Worm (Caenorhabditis elegans): ENCODE results near the gene W02D7.12.

Gene W02D7.12

DNA sequence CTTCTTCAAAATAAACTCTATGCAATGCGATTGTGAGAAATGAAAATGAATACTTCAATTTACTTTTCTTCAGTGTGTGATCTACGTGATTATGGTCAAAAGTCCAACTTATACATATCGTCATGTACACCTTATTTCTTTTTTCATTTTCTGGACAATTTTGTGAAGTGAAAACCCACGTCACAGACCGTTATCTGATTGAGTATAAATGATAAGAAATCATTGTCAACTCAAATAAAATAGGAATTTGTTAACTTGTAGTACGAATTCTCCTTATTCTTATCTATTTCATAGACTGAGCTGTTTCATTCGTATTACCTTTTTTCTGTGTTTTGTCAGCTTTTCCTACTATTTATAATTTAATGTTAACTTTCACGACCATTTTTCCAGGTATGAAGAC is 39.3 kb upstream of the W02D7.12 start, which contains the start of gene asp-5:
TSS of gene asp-5 (plus strand) at position 391 of the 400 bp plus-strand sequence.
- TF ChIP-seq pqm-1 (tag; optimal IDR thresholded peaks at IDR 0.05) = peak; percentile 87
- TF ChIP-seq elt-2 (tag; optimal IDR thresholded peaks at IDR 0.05) = peak; percentile 89
- TF ChIP-seq jun-1 (tag; optimal IDR thresholded peaks at IDR 0.05) = no peak

DNA sequence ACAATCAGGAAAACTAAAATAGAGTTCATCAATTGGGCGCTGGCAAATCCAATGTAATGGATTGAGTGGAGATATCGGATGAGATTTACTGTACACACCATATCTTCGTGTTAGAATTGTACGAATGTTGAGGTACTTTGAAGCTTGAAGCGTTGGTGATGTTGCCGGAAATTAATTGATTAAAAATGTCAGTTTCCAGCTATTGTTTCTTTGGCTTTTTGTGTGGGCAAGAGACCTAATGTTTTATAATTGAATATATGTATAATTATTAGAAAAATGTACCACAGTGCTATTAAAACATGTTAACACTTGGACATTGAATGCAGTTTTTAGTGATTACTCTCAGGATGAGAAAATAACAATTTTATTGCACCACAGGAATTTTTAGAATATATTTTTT is 32.5 kb upstream of the W02D7.12 start, which contains the start of gene str-136:
TSS of gene str-136 (minus strand) at position 101 of the 400 bp plus-strand sequence.
- TF ChIP-seq R02D3.7 (tag; optimal IDR thresholded peaks at IDR 0.05) (no peak), mml-1 (tag; optimal IDR thresholded peaks at IDR 0.05) (no peak), nhr-28 (tag; optimal IDR thresholded peaks at IDR 0.05) (no peak), mdl-1 (tag; optimal IDR thresholded peaks at IDR 0.05) (no peak), nhr-23 (tag; optimal IDR thresholded peaks at IDR 0.05) (no peak), nhr-76 (tag; optimal IDR thresholded peaks at IDR 0.05) (no peak), ama-1 (optimal IDR thresholded peaks at IDR 0.05) (no peak), ZK546.5 (tag; optimal IDR thresholded peaks at IDR 0.05) (no peak), egl-27 (tag; optimal IDR thresholded peaks at IDR 0.05) (no peak), snpc-4 (tag; optimal IDR thresholded peaks at IDR 0.05) (no peak), ceh-28 (tag; optimal IDR thresholded peaks at IDR 0.05) (no peak), unc-62 (GFP tag; optimal IDR thresholded peaks at IDR 0.05) (no peak), elt-2 (tag; optimal IDR thresholded peaks at IDR 0.05) (no peak), pha-4 (tag; optimal IDR thresholded peaks at IDR 0.05) (no peak), lin-39 (tag; optimal IDR thresholded peaks at IDR 0.05) (no peak), zag-1 (tag; optimal IDR thresholded peaks at IDR 0.05) (no peak), egl-5 (tag; optimal IDR thresholded peaks at IDR 0.05) (no peak)

DNA sequence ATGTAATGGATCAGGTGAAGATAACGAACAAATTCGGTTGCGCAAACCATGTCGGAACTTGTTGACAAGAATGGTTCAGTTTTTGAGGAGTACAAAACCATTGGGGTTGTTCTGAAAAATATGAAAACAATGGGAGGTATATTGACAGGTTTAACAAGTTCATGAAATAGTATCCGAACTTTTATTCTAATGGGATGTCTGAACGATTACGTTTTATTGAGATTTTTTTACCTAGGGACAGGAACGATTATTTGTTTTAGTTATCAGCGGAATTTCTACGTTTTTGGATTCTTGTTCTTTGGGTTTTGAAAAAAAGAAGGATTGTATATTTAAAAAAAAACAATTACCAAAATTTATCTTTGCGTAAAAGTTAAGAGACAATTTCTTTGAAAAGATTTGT is 30.5 kb upstream of the W02D7.12 start, which contains the start of gene str-135:
TSS of gene str-135 (minus strand) at position 101 of the 400 bp plus-strand sequence.
- TF ChIP-seq egl-27 (tag; optimal IDR thresholded peaks at IDR 0.05) (no peak), zag-1 (tag; optimal IDR thresholded peaks at IDR 0.05) (no peak), ZK546.5 (tag; optimal IDR thresholded peaks at IDR 0.05) (no peak), aly-2 (tag; optimal IDR thresholded peaks at IDR 0.05) (no peak), fos-1 (tag; optimal IDR thresholded peaks at IDR 0.05) (no peak), nfya-1 (tag; optimal IDR thresholded peaks at IDR 0.05; ENCODE audit: insufficient read depth) (no peak), nhr-28 (tag; optimal IDR thresholded peaks at IDR 0.05) (no peak), hmg-11 (tag; optimal IDR thresholded peaks at IDR 0.05) (no peak), nhr-23 (tag; optimal IDR thresholded peaks at IDR 0.05) (no peak), daf-12 (tag; optimal IDR thresholded peaks at IDR 0.05) (no peak), ztf-11 (tag; optimal IDR thresholded peaks at IDR 0.05) (no peak), fkh-10 (GFP tag; optimal IDR thresholded peaks at IDR 0.05) (no peak), ceh-28 (tag; optimal IDR thresholded peaks at IDR 0.05) (no peak), nhr-237 (tag; optimal IDR thresholded peaks at IDR 0.05) (no peak), elt-3 (tag; optimal IDR thresholded peaks at IDR 0.05) (no peak)

DNA sequence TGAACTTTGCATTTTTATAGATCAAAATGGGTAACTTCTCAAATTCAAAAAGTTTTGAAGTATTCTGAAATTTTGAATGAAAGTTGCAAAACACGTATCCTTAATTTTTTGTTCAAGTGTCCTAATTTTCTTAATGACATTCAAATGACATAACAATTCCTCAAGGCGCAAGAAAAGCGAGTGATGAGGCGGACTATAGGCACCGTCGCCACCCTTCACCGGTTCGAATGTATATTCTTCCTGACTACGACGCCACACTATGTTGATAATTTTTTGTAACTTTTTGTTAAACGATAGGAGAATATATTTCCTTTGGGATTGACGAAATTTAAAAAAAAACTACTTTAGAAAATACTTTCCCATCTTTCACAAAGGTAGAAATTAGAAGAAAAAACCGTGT is 29.7 kb upstream of the W02D7.12 start:
- TF ChIP-seq nhr-12 (tag; optimal IDR thresholded peaks at IDR 0.05) (no peak), nhr-43 (tag; optimal IDR thresholded peaks at IDR 0.05; ENCODE audit: poor library complexity, severe bottlenecking) (no peak), ZK546.5 (tag; optimal IDR thresholded peaks at IDR 0.05) (no peak), elt-2 (tag; optimal IDR thresholded peaks at IDR 0.05) (no peak), ztf-11 (tag; optimal IDR thresholded peaks at IDR 0.05) (no peak), skn-1 (tag; optimal IDR thresholded peaks at IDR 0.05) (no peak), nhr-11 (tag; optimal IDR thresholded peaks at IDR 0.05) (no peak), daf-12 (tag; optimal IDR thresholded peaks at IDR 0.05) (no peak), tbx-2 (tag; optimal IDR thresholded peaks at IDR 0.05) (no peak), fkh-2 (tag; optimal IDR thresholded peaks at IDR 0.05) (no peak), fos-1 (tag; optimal IDR thresholded peaks at IDR 0.05) (no peak), egl-27 (tag; optimal IDR thresholded peaks at IDR 0.05) (no peak), sea-2 (GFP tag; optimal IDR thresholded peaks at IDR 0.05) (no peak), nhr-76 (tag; optimal IDR thresholded peaks at IDR 0.05) (no peak), hmg-11 (tag; optimal IDR thresholded peaks at IDR 0.05) (no peak), ceh-16 (tag; optimal IDR thresholded peaks at IDR 0.05) (no peak)

Data from whole organism, L3 larva.